Fruit fly (Drosophila melanogaster) whole organism, pupa: ENCODE measurements around the gene prd.

Experiments
- CG10348 ChIP-seq: fragments of 200-800 bp; sonication (Bioruptor generic); IDR thresholded peaks from 2 replicates; pipeline ENCODE4 v1.3.6; 2022; ENCODE audit warnings: missing biosample characterization, missing genetic modification characterization
- CG12605 ChIP-seq: fragments of 200-800 bp; sonication (Bioruptor generic); IDR thresholded peaks from 2 replicates; pipeline ENCODE4 v1.3.6; 2022; ENCODE audit warnings: missing biosample characterization, missing genetic modification characterization
- CG13204 ChIP-seq: fragments of 200-800 bp; sonication (Bioruptor generic); optimal IDR thresholded peaks from 2 replicates; lab custom pipeline; 2018; ENCODE audit warnings: missing biosample characterization, mild to moderate bottlenecking, missing genetic modification characterization, moderate library complexity
- CG14655 ChIP-seq: fragments of 200-800 bp; sonication (Bioruptor generic); optimal IDR thresholded peaks from 3 replicates; lab custom pipeline; 2017; ENCODE audit warnings: mild to moderate bottlenecking, missing biosample characterization, missing genetic modification reagents, missing genetic modification characterization
- CG15710 ChIP-seq: fragments of 200-800 bp; sonication (Bioruptor generic); optimal IDR thresholded peaks from 2 replicates; lab custom pipeline; 2018; ENCODE audit warnings: missing biosample characterization, mild to moderate bottlenecking, missing genetic modification characterization, moderate library complexity
- CG17806 ChIP-seq: fragments of 200-800 bp; sonication (Bioruptor generic); optimal IDR thresholded peaks from 2 replicates; lab custom pipeline; 2018; ENCODE audit warnings: missing biosample characterization, mild to moderate bottlenecking, missing genetic modification characterization, moderate library complexity
- CG32121 ChIP-seq: fragments of 200-800 bp; sonication (Bioruptor generic); IDR thresholded peaks from 2 replicates; pipeline ENCODE4 v1.3.6; 2022; ENCODE audit warnings: missing biosample characterization, missing genetic modification characterization
- CG34367 ChIP-seq: fragments of 200-800 bp; sonication (Bioruptor generic); optimal IDR thresholded peaks from 2 replicates; lab custom pipeline; 2018; ENCODE audit warnings: missing biosample characterization, mild to moderate bottlenecking, missing genetic modification characterization
- CG4496 ChIP-seq: fragments of 200-800 bp; sonication (Bioruptor generic); IDR thresholded peaks from 3 replicates; pipeline ENCODE4 v1.3.6; 2022; ENCODE audit warnings: missing biosample characterization, missing genetic modification characterization
- CG8159 ChIP-seq: fragments of 200-800 bp; sonication (Bioruptor generic); optimal IDR thresholded peaks from 3 replicates; lab custom pipeline; 2018; ENCODE audit warnings: missing biosample characterization, mild to moderate bottlenecking, missing genetic modification characterization, moderate library complexity
- CG8301 ChIP-seq: fragments of 200-800 bp; sonication (Bioruptor generic); optimal IDR thresholded peaks from 2 replicates; lab custom pipeline; 2018; ENCODE audit warnings: missing biosample characterization, mild to moderate bottlenecking, missing genetic modification characterization
- CG9948 ChIP-seq: fragments of 200-800 bp; sonication (Bioruptor generic); optimal IDR thresholded peaks from 2 replicates; lab custom pipeline; 2018; ENCODE audit warnings: missing biosample characterization, mild to moderate bottlenecking, missing genetic modification characterization, moderate library complexity
- D1 ChIP-seq: fragments of 200-800 bp; sonication (Bioruptor generic); optimal IDR thresholded peaks from 2 replicates; lab custom pipeline; 2018; ENCODE audit warnings: missing biosample characterization, mild to moderate bottlenecking, missing genetic modification characterization, moderate library complexity
- EcR ChIP-seq: fragments of 200-800 bp; sonication (Bioruptor generic); optimal IDR thresholded peaks from 3 replicates; lab custom pipeline; 2019; ENCODE audit warnings: missing biosample characterization, missing genetic modification characterization, mild to moderate bottlenecking, moderate library complexity, missing genetic modification reagents
- Ets98B ChIP-seq: fragments of 200-800 bp; sonication (Bioruptor generic); IDR thresholded peaks from 2 replicates; pipeline ENCODE4 v1.3.6; 2022; ENCODE audit warnings: missing biosample characterization, missing genetic modification characterization
- Pif1A ChIP-seq: fragments of 200-800 bp; sonication (Bioruptor generic); optimal IDR thresholded peaks from 3 replicates; lab custom pipeline; 2016; ENCODE audit warnings: missing biosample characterization, missing genetic modification characterization
- Pif1B ChIP-seq: fragments of 200-800 bp; sonication (Bioruptor generic); optimal IDR thresholded peaks from 3 replicates; lab custom pipeline; 2016; ENCODE audit warnings: missing biosample characterization, missing genetic modification characterization
- Snoo ChIP-seq: fragments of 200-800 bp; sonication (Bioruptor generic); optimal IDR thresholded peaks from 3 replicates; lab custom pipeline; 2017; ENCODE audit warnings: missing biosample characterization, mild to moderate bottlenecking, missing genetic modification characterization, inconsistent platforms
- fd96Ca ChIP-seq: fragments of 200-800 bp; sonication (Bioruptor generic); IDR thresholded peaks from 3 replicates; pipeline ENCODE4 v1.3.6; 2022; ENCODE audit warnings: missing biosample characterization, missing genetic modification characterization
- gl ChIP-seq: fragments of 200-800 bp; sonication (Bioruptor generic); optimal IDR thresholded peaks from 2 replicates; lab custom pipeline; 2018; ENCODE audit warnings: missing biosample characterization, mild to moderate bottlenecking, missing genetic modification characterization
- rn ChIP-seq: fragments of 200-800 bp; sonication (Bioruptor generic); IDR thresholded peaks from 2 replicates; pipeline ENCODE4 v1.3.6; 2022; ENCODE audit warnings: missing biosample characterization, missing genetic modification characterization

The prd gene

DNA sequence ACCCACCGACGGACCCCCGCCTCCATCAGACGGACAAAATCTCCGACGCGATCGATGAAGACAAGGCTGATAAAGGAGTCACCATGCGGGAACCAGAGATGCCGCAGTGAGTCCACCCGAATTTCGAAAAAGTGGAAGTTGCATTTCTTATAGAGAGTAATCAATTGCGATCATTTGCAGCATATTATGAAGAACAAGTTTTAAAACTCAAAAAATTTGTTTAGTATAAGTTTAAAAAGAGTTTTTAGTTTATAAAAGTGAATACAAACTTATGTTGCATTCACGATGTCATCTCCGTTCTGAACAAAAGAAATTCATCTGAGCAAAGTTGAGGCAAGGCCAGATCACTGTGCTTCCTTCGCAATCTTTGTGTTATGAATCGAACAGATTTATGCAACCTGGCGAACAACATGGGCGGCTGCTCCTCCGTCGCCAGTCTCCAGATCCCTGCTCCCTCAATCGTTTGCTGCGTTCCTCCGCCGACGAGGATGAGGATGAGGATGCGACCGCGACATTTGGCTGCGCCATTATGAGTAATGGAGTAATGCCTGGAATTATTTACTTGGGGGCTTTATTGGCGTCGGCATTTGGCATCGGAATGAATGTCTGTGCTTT lies 27.4 kb upstream of the prd start:
- TF ChIP-seq CG17806: no peak
- TF ChIP-seq Snoo: peak; percentile 26
- peak; percentile 28 for TF ChIP-seq CG8159 (tag; lab: Kevin White, UChicago)

DNA sequence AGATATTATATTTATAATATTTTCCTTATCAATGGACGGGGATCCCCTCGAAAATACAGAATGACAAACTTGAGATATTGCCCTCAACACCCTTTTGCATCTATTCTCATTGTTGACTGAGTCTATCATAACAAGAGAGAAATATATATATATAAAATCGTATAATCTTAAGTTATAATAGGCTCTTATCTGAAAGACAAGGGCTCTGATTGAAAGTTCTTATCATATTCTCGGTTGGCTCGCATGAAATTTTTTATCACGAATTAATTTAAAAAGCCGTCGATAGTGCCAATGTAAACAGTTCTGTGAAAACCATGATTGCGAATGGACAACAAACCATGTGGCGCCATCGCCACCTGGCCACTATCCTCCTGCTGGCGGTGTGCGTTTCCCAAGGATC lies 25.2 kb upstream of the prd start, which contains the start of gene Phae2:
Gene Phae2 (plus strand): TSS at position 301 of the 400 bp plus-strand sequence.
- TF ChIP-seq CG34367 (no peak), Ets98B (GFP tag; lab: Robert Waterston, UW) (no peak), CG8301 (tag; lab: Kevin White, UChicago) (no peak), Pif1B (no peak), EcR (GFP tag; lab: Kevin White, UChicago) (no peak), fd96Ca (GFP tag; lab: Robert Waterston, UW) (no peak), CG4496 (GFP tag; lab: Robert Waterston, UW) (no peak), CG32121 (no peak), CG9948 (tag; lab: Kevin White, UChicago) (no peak), CG8159 (tag; lab: Kevin White, UChicago) (no peak), rn (GFP tag; lab: Robert Waterston, UW) (no peak), CG15710 (tag; lab: Kevin White, UChicago) (no peak), gl (tag; lab: Kevin White, UChicago) (no peak), CG14655 (GFP tag; lab: Kevin White, UChicago) (no peak)
- TF ChIP-seq, all 21 proteins: peak for 0

DNA sequence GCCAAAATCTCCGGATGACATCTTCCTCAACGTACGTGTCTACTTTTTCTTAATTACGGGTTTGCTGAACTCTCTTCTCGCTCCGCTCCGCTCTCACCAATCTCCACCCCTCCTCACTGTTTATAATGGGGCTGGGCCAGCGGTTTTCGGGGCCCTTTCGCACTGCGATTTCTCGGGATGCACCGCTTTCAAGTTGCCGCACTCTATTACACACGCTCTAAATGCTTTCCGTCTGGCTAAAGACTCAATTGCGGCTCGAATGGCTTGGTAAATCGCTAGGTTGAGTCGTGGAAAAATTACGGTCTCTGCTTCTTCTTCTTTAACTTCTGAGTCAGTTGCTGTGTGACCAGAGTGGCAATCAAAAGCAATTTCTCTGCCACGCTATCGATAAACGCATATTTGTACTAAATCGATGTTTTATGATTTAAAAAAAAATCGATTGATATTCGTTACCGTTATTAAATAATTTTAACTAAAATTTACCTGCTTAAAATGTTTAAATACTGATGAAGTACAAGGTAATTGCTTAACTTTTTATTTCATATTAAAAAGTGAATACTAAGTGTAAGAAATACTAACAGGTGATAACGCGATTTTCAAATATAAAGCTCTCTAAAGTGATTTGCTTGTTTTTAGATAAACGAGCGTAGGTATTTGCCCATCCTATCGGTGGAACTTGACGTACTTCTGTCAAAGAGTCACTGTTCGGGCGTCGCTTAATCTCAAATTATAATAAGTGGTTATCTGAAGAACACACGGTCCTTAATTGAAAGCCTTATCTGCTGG lies 23.3 kb upstream of the prd start, which contains the start of the genes Rab6 and Phae1:
Gene Rab6 (minus strand): TSS at position 338 of the 786 bp plus-strand sequence.
Gene Phae1 (plus strand): TSS at position 639 of the 786 bp plus-strand sequence.
- TF ChIP-seq fd96Ca (GFP tag; lab: Robert Waterston, UW): no peak
- no peak for TF ChIP-seq Snoo
- TF ChIP-seq CG12605 (GFP tag; lab: Robert Waterston, UW): no peak
- peak; percentile 2 for TF ChIP-seq CG8159 (tag; lab: Kevin White, UChicago)
- TF ChIP-seq CG9948 (tag; lab: Kevin White, UChicago): no peak
- TF ChIP-seq gl (tag; lab: Kevin White, UChicago): no peak
- TF ChIP-seq EcR (GFP tag; lab: Kevin White, UChicago): peak; percentile 90

DNA sequence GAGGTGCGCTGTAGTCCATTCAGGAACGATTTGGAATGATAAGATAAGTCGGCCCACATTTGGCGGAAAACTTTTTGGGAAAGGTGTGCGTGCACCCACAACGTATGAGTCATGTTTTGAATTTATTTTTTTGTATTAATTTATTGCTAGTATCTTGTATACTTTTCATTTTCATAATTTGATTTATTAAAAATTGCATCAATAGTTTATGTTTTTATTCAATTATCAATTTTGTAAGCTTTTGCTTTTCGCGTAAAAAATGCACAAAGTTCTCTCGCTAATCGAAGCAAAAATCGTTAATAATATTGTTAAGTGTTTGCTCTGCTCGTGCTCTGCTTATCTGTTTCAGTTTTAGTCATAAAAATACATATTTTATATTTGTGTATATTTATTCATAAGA lies 21.5 kb upstream of the prd start:
- TF ChIP-seq Pif1B (no peak), rn (GFP tag; lab: Robert Waterston, UW) (no peak), CG8159 (tag; lab: Kevin White, UChicago) (no peak), Ets98B (GFP tag; lab: Robert Waterston, UW) (no peak), CG32121 (no peak)

DNA sequence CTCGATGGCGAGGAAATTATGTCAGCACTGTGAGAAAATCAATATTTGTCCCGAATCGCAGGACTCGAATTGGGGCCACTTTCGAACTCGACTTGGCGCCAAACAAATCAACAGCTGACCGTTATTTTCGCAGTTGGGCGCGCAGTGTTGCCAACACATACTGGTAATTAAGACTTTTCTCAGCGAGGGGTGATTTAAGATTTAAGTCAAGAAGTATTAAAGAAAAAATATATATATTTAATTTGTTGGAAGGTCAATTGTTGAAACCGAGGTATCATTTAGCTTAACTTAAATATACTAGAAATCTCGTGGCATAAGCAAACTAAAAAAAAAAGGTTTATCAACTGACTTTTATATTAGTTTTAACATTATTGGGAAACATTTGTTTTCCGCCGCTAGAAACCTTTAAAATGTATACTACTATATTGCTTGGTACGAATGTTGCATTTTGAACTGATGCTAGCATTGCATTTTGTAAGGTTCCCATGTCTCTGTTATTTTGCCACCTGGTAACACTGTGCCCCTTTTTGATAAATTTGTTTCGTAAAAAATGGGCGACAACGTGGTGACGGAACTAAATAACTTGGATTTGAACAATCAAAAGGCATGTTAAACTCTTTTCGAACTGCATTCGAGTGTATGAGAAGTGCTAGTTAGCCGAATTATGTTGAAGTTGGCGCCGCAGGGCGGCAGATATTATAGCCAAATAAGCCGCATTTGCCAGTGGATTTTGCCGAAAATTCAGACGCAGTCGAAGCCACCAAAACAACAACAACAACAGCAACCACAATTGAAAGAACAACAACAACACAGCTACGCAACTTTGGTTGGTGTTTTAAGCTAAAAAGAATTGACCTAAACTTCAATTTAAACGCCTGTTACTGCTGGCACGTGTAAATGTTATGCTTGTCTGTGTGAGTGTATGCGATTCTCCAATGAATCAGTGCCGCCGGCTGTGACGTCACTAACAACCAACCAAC lies 17.9 kb upstream of the prd start, which contains the start of the genes Patsas and ThrRS:
Gene Patsas (minus strand): TSS at position 55 of the 980 bp plus-strand sequence.
Gene ThrRS (plus strand): TSS at position 521 of the 980 bp plus-strand sequence.
- peak; percentile 74 for TF ChIP-seq CG34367
- peak; percentile 80 for TF ChIP-seq CG9948 (tag; lab: Kevin White, UChicago)
- TF ChIP-seq Pif1B: no peak
- peak; percentile 76 for TF ChIP-seq Snoo
- peak; percentile 87 for TF ChIP-seq Ets98B (GFP tag; lab: Robert Waterston, UW)
- TF ChIP-seq CG4496 (GFP tag; lab: Robert Waterston, UW): peak; percentile 92
- TF ChIP-seq EcR (GFP tag; lab: Kevin White, UChicago): no peak
- TF ChIP-seq Pif1A (GFP tag; lab: Kevin White, UChicago): no peak
- peak; percentile 81 for TF ChIP-seq CG17806
- TF ChIP-seq gl (tag; lab: Kevin White, UChicago): no peak
- peak; percentile 80; the same call in 1 of the 2 replicates for TF ChIP-seq CG32121
- peak; percentile 80 for TF ChIP-seq CG15710 (tag; lab: Kevin White, UChicago)
- TF ChIP-seq CG8301 (tag; lab: Kevin White, UChicago): peak; percentile 73
- peak; percentile 65 for TF ChIP-seq rn (GFP tag; lab: Robert Waterston, UW)
- peak; percentile 71 for TF ChIP-seq CG12605 (GFP tag; lab: Robert Waterston, UW)
- TF ChIP-seq CG10348 (GFP tag; lab: Robert Waterston, UW): peak; percentile 60
- peak; percentile 82 for TF ChIP-seq CG8159 (tag; lab: Kevin White, UChicago)
- no peak for TF ChIP-seq D1 (tag; lab: Kevin White, UChicago)
- no peak for TF ChIP-seq CG13204
- no peak for TF ChIP-seq CG14655 (GFP tag; lab: Kevin White, UChicago)
- TF ChIP-seq fd96Ca (GFP tag; lab: Robert Waterston, UW): peak; percentile 38; the same call in 2 of the 3 replicates
